Worm (Caenorhabditis elegans) whole organism, L2 larva: ENCODE measurements around the gene F40G12.11.

ENCODE experiments used
- C34F6.9 ChIP-seq: fragments of 150-350 bp; optimal IDR thresholded peaks from 2 replicates; lab custom pipeline; 2014; ENCODE audit warnings: missing biosample characterization, missing genetic modification characterization
- F13H6.1 ChIP-seq: sonication (generic microtip); optimal IDR thresholded peaks from 2 replicates; lab custom pipeline; 2016; ENCODE audit warnings: missing genetic modification characterization, missing compliant biosample characterization
- R02D3.7 ChIP-seq: fragments of 150-350 bp; optimal IDR thresholded peaks from 2 replicates; lab custom pipeline; 2014; ENCODE audit warnings: missing biosample characterization, missing genetic modification characterization
- Y55F3AM.14 ChIP-seq: fragments of 200-800 bp; sonication (Bioruptor generic); optimal IDR thresholded peaks from 2 replicates; lab custom pipeline; 2018; ENCODE audit warnings: mild to moderate bottlenecking, missing genetic modification characterization, missing compliant biosample characterization
- aly-2 ChIP-seq: fragments of 150-350 bp; optimal IDR thresholded peaks from 2 replicates; lab custom pipeline; 2014; ENCODE audit warnings: missing biosample characterization, missing genetic modification characterization
- ama-1 ChIP-seq: fragments of 150-350 bp; optimal IDR thresholded peaks from 2 replicates; lab custom pipeline; 2018; ENCODE audit warnings: inconsistent platforms
- blmp-1 ChIP-seq: sonication (generic microtip); optimal IDR thresholded peaks from 2 replicates; lab custom pipeline; 2017; ENCODE audit warnings: missing genetic modification characterization, mild to moderate bottlenecking, missing compliant biosample characterization, antibody characterized with exemption, moderate library complexity; ENCODE audit not compliant: insufficient read depth
- ceh-16 ChIP-seq: fragments of 150-350 bp; optimal IDR thresholded peaks from 2 replicates; lab custom pipeline; 2014; ENCODE audit warnings: missing biosample characterization, missing genetic modification characterization
- ceh-82 ChIP-seq: fragments of 150-350 bp; optimal IDR thresholded peaks from 2 replicates; lab custom pipeline; 2014; ENCODE audit warnings: missing biosample characterization, missing genetic modification characterization
- crh-2 ChIP-seq: sonication (generic microtip); optimal IDR thresholded peaks from 2 replicates; lab custom pipeline; 2017; ENCODE audit warnings: missing biosample characterization, missing genetic modification characterization
- dmd-4 ChIP-seq: sonication (generic microtip); optimal IDR thresholded peaks from 2 replicates; lab custom pipeline; 2017; ENCODE audit warnings: missing biosample characterization, missing genetic modification characterization
- egl-27 ChIP-seq: sonication (generic microtip); optimal IDR thresholded peaks from 3 replicates; lab custom pipeline; 2017; ENCODE audit warnings: missing biosample characterization, missing genetic modification reagents, missing genetic modification characterization
- elt-1 ChIP-seq: fragments of 150-350 bp; optimal IDR thresholded peaks from 2 replicates; lab custom pipeline; 2014; ENCODE audit warnings: missing biosample characterization, missing genetic modification characterization
- elt-3 ChIP-seq: sonication (generic microtip); optimal IDR thresholded peaks from 2 replicates; lab custom pipeline; 2017; ENCODE audit warnings: missing biosample characterization, missing genetic modification characterization
- fos-1 ChIP-seq: fragments of 150-350 bp; optimal IDR thresholded peaks from 2 replicates; lab custom pipeline; 2014; ENCODE audit warnings: missing biosample characterization, missing genetic modification characterization
- gmeb-1 ChIP-seq: fragments of 150-350 bp; optimal IDR thresholded peaks from 2 replicates; lab custom pipeline; 2014; ENCODE audit warnings: missing biosample characterization, missing genetic modification characterization
- lin-11 ChIP-seq: fragments of 150-350 bp; sonication (generic microtip); optimal IDR thresholded peaks from 2 replicates; lab custom pipeline; 2014; ENCODE audit warnings: missing biosample characterization, missing genetic modification characterization, inconsistent platforms, mixed read lengths
- lin-39 ChIP-seq: fragments of 150-350 bp; optimal IDR thresholded peaks from 2 replicates; lab custom pipeline; 2014; ENCODE audit warnings: missing biosample characterization, missing genetic modification reagents, missing genetic modification characterization
- mab-5 ChIP-seq: fragments of 150-350 bp; optimal IDR thresholded peaks from 2 replicates; lab custom pipeline; 2014; ENCODE audit warnings: missing biosample characterization, missing genetic modification characterization
- mbf-1 ChIP-seq: sonication (generic microtip); optimal IDR thresholded peaks from 2 replicates; lab custom pipeline; 2017; ENCODE audit warnings: missing biosample characterization, missing genetic modification characterization
- mdl-1 ChIP-seq, 2 experiments: fragments of 150-350 bp in 1 of 2; sonication (generic microtip) in 1 of 2; optimal IDR thresholded peaks; 2 replicates each; lab custom pipeline; 2017; ENCODE audit warnings: missing biosample characterization in 2 of 2, missing genetic modification characterization in 2 of 2
- nhr-11 ChIP-seq: fragments of 150-350 bp; optimal IDR thresholded peaks from 2 replicates; lab custom pipeline; 2014; ENCODE audit warnings: missing biosample characterization, missing genetic modification characterization
- nhr-12 ChIP-seq: fragments of 150-350 bp; optimal IDR thresholded peaks from 2 replicates; lab custom pipeline; 2014; ENCODE audit warnings: missing biosample characterization, missing genetic modification characterization
- nhr-21 ChIP-seq: fragments of 150-350 bp; optimal IDR thresholded peaks from 2 replicates; lab custom pipeline; 2014; ENCODE audit warnings: missing biosample characterization, missing genetic modification characterization
- nhr-23 ChIP-seq: fragments of 150-350 bp; optimal IDR thresholded peaks from 2 replicates; lab custom pipeline; 2014; ENCODE audit warnings: missing biosample characterization, missing genetic modification reagents, missing genetic modification characterization
- nhr-25 ChIP-seq: fragments of 150-350 bp; sonication (generic microtip); optimal IDR thresholded peaks from 3 replicates; lab custom pipeline; 2014; ENCODE audit warnings: missing biosample characterization, missing genetic modification characterization
- nhr-6 ChIP-seq: fragments of 150-350 bp; optimal IDR thresholded peaks from 2 replicates; lab custom pipeline; 2014; ENCODE audit warnings: missing biosample characterization, missing genetic modification characterization
- sem-4 ChIP-seq: fragments of 150-350 bp; optimal IDR thresholded peaks from 2 replicates; lab custom pipeline; 2014; ENCODE audit warnings: missing biosample characterization, missing genetic modification reagents, missing genetic modification characterization
- sma-3 ChIP-seq: sonication (generic microtip); optimal IDR thresholded peaks from 2 replicates; lab custom pipeline; 2016; ENCODE audit warnings: missing genetic modification reagents, missing genetic modification characterization, missing compliant biosample characterization
- sma-9 ChIP-seq, 2 experiments: fragments of 150-350 bp in 1 of 2; sonication (generic microtip) in 1 of 2; optimal IDR thresholded peaks; 2 replicates each; lab custom pipeline; 2014 to 2016; ENCODE audit warnings: missing genetic modification characterization in 2 of 2, mild to moderate bottlenecking in 1 of 2, missing biosample characterization in 1 of 2, missing compliant biosample characterization in 1 of 2, missing genetic modification reagents in 1 of 2, moderate library complexity in 1 of 2
- snpc-4 ChIP-seq: fragments of 150-350 bp; optimal IDR thresholded peaks from 2 replicates; lab custom pipeline; 2014; ENCODE audit warnings: missing biosample characterization, missing genetic modification characterization
- unc-39 ChIP-seq: fragments of 150-350 bp; optimal IDR thresholded peaks from 2 replicates; lab custom pipeline; 2014; ENCODE audit warnings: missing biosample characterization, missing genetic modification characterization
- unc-55 ChIP-seq: fragments of 150-350 bp; sonication (generic microtip); optimal IDR thresholded peaks from 3 replicates; lab custom pipeline; 2014; ENCODE audit warnings: missing biosample characterization, missing genetic modification reagents, missing genetic modification characterization
- unc-62 ChIP-seq: fragments of 150-350 bp; optimal IDR thresholded peaks from 2 replicates; lab custom pipeline; 2014; ENCODE audit warnings: missing biosample characterization, missing genetic modification reagents, missing genetic modification characterization
- zag-1 ChIP-seq: fragments of 150-350 bp; optimal IDR thresholded peaks from 2 replicates; lab custom pipeline; 2014; ENCODE audit warnings: missing biosample characterization, missing genetic modification characterization
- ztf-4 ChIP-seq: fragments of 150-350 bp; optimal IDR thresholded peaks from 2 replicates; lab custom pipeline; 2014; ENCODE audit warnings: missing biosample characterization, missing genetic modification characterization

Gene F40G12.11

ce11 chrV:14285803-14286202 is at the start of gene F40G12.11:
TSS of gene F40G12.11 (plus strand) at chrV:14286171.
- TF ChIP-seq zag-1 (no peak), lin-39 (tag; lab: Kevin White, UChicago) (no peak), snpc-4 (tag; lab: Kevin White, UChicago) (no peak), egl-27 (tag; lab: Kevin White, UChicago) (no peak), nhr-23 (tag; lab: Kevin White, UChicago) (no peak), nhr-25 (tag; lab: Kevin White, UChicago) (no peak)
- TF ChIP-seq, all 48 proteins: peak for 0

ce11 chrV:14240694-14241201 is 45.2 kb upstream of the F40G12.11 start, which contains the start of gene K02E11.10:
TSS of gene K02E11.10 (minus strand) at chrV:14241151.
- TF ChIP-seq ceh-82 (no peak), Y55F3AM.14 (peak; percentile 2)

- TF ChIP-seq sma-3 (GFP tag; lab: Kevin White, UChicago) (no peak), egl-27 (tag; lab: Kevin White, UChicago) (no peak), mab-5 (no peak), gmeb-1 (tag; lab: Kevin White, UChicago) (no peak), nhr-12 (no peak), zag-1 (no peak), ceh-82 (no peak), blmp-1 (tag; lab: Kevin White, UChicago) (no peak), nhr-6 (tag; lab: Kevin White, UChicago) (no peak), R02D3.7 (tag; lab: Kevin White, UChicago) (no peak), unc-55 (GFP tag; lab: Kevin White, UChicago) (no peak), snpc-4 (tag; lab: Kevin White, UChicago) (no peak), ama-1 (no peak), sem-4 (no peak), elt-1 (tag; lab: Kevin White, UChicago) (no peak), nhr-11 (tag; lab: Kevin White, UChicago) (no peak), F13H6.1 (tag; lab: Kevin White, UChicago) (no peak)
These were observed 42.1 kb upstream of the F40G12.11 start, which contains the start of gene sre-7 for ce11 chrV:14243904-14244303. TSS of gene sre-7 (plus strand) at chrV:14244204.

ce11 chrV:14246761-14247160 is 39.2 kb upstream of the F40G12.11 start, which contains the start of gene K02E11.3:
TSS of gene K02E11.3 (minus strand) at chrV:14246861.
- TF ChIP-seq ztf-4, result no peak
- TF ChIP-seq dmd-4 (tag; lab: Kevin White, UChicago), result no peak
- TF ChIP-seq elt-1 (tag; lab: Kevin White, UChicago), result no peak
- no peak for TF ChIP-seq snpc-4 (tag; lab: Kevin White, UChicago)
- no peak for TF ChIP-seq mbf-1 (tag; lab: Kevin White, UChicago)
- no peak for TF ChIP-seq mdl-1 (tag; optimal IDR thresholded peaks at IDR 0.05; lab: Kevin White, UChicago)
- TF ChIP-seq nhr-21 (tag; lab: Kevin White, UChicago), result no peak
- TF ChIP-seq unc-62, result no peak
- no peak for TF ChIP-seq C34F6.9 (tag; lab: Kevin White, UChicago)
- no peak for TF ChIP-seq aly-2 (tag; lab: Kevin White, UChicago)
- TF ChIP-seq egl-27 (tag; lab: Kevin White, UChicago), result no peak
- TF ChIP-seq unc-39 (tag; lab: Kevin White, UChicago), result no peak
- no peak for TF ChIP-seq F13H6.1 (tag; lab: Kevin White, UChicago)
- TF ChIP-seq nhr-25 (tag; lab: Kevin White, UChicago), result no peak
- no peak for TF ChIP-seq lin-39 (tag; lab: Kevin White, UChicago)
- no peak for TF ChIP-seq nhr-11 (tag; lab: Kevin White, UChicago)
- no peak for TF ChIP-seq lin-11 (tag; lab: Kevin White, UChicago)
- TF ChIP-seq, all 48 proteins: peak for 0

ce11 chrV:14248025-14248424 is 37.9 kb upstream of the F40G12.11 start, which contains the start of gene K02E11.4:
TSS of gene K02E11.4 (minus strand) at chrV:14248125.
- no peak for TF ChIP-seq sma-3 (GFP tag; lab: Kevin White, UChicago)
- no peak for TF ChIP-seq F13H6.1 (tag; lab: Kevin White, UChicago)
- no peak for TF ChIP-seq mdl-1 (tag; optimal IDR thresholded peaks at IDR 0.05; lab: Kevin White, UChicago)
- no peak for TF ChIP-seq ztf-4
- TF ChIP-seq nhr-11 (tag; lab: Kevin White, UChicago), result no peak
- TF ChIP-seq aly-2 (tag; lab: Kevin White, UChicago), result no peak
- TF ChIP-seq ceh-16, result no peak
- no peak for TF ChIP-seq nhr-12
- no peak for TF ChIP-seq unc-39 (tag; lab: Kevin White, UChicago)
- TF ChIP-seq fos-1 (tag; lab: Kevin White, UChicago), result no peak
- TF ChIP-seq Y55F3AM.14, result no peak
- TF ChIP-seq ceh-82, result no peak
- no peak for TF ChIP-seq elt-3 (tag; lab: Kevin White, UChicago)
- no peak for TF ChIP-seq sma-9 (GFP tag; optimal IDR thresholded peaks at IDR 0.05; lab: Kevin White, UChicago)
- no peak for TF ChIP-seq sma-9 (tag; optimal IDR thresholded peaks at IDR 0.05; lab: Kevin White, UChicago)
- TF ChIP-seq crh-2 (tag; lab: Kevin White, UChicago), result no peak
- TF ChIP-seq ama-1, result no peak
- TF ChIP-seq, all 48 proteins: peak for 0
